Fruit fly (Drosophila melanogaster) whole organism, prepupa: ENCODE results near the gene Tsp97E.
A peak's percentile ranks its signal among the peaks of the same experiment; 100 is the strongest.

ENCODE experiments used
- CG31627 ChIP-seq: fragments of 200-800 bp; sonication (Bioruptor generic); optimal IDR thresholded peaks from 3 replicates; lab custom pipeline; 2016; ENCODE audit warnings: missing biosample characterization, missing genetic modification characterization
- CG32006 ChIP-seq: fragments of 200-800 bp; sonication (Bioruptor generic); optimal IDR thresholded peaks from 3 replicates; lab custom pipeline; 2017; ENCODE audit warnings: missing biosample characterization, mild to moderate bottlenecking, missing genetic modification characterization
- CG3919 ChIP-seq: fragments of 200-800 bp; sonication (Bioruptor generic); optimal IDR thresholded peaks from 3 replicates; lab custom pipeline; 2016; ENCODE audit warnings: missing biosample characterization, missing genetic modification characterization
- CG9139 ChIP-seq: fragments of 200-800 bp; sonication (Bioruptor generic); optimal IDR thresholded peaks from 3 replicates; lab custom pipeline; 2017; ENCODE audit warnings: missing biosample characterization, mild to moderate bottlenecking, missing genetic modification characterization
- Eip75B ChIP-seq: fragments of 200-800 bp; sonication (Bioruptor generic); optimal IDR thresholded peaks from 3 replicates; lab custom pipeline; 2016; ENCODE audit warnings: missing biosample characterization, missing genetic modification characterization
- Hr4 ChIP-seq: fragments of 200-800 bp; sonication (Bioruptor generic); optimal IDR thresholded peaks from 3 replicates; lab custom pipeline; 2016; ENCODE audit warnings: missing biosample characterization, missing genetic modification characterization
- fd59A ChIP-seq: fragments of 200-800 bp; sonication (Bioruptor generic); optimal IDR thresholded peaks from 2 replicates; lab custom pipeline; 2017; ENCODE audit warnings: missing biosample characterization, mild to moderate bottlenecking, missing genetic modification characterization, missing genetic modification reagents
- fkh ChIP-seq: fragments of 200-800 bp; sonication (Bioruptor generic); optimal IDR thresholded peaks from 3 replicates; lab custom pipeline; 2017; ENCODE audit warnings: missing biosample characterization, mild to moderate bottlenecking, missing genetic modification characterization, moderate library complexity
- pdm3 ChIP-seq: fragments of 200-800 bp; sonication (Bioruptor generic); optimal IDR thresholded peaks from 3 replicates; lab custom pipeline; 2016; ENCODE audit warnings: missing biosample characterization, missing genetic modification characterization
- vri ChIP-seq: fragments of 200-800 bp; sonication (Bioruptor generic); optimal IDR thresholded peaks from 3 replicates; lab custom pipeline; 2016; ENCODE audit warnings: missing biosample characterization, mild to moderate bottlenecking, missing genetic modification characterization

DNA sequence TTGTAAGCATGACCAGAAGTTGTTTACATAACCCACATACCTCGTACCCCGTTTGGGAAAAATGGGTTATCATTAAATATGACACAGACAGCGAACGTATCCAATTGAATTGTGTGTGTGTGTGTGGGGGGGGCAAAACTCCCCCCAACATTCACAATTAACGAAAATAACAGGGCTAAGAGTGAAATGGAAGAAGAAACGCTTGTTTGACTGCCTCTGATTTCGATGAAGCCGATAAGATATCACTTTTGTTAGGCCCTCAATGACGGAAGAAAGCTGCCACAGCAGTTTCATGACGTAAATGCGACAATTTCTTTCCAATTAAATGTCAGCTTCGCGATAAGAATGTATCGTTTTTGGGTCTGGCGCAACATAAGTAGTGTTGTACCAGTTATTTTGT lies 30.7 kb downstream of the Tsp97E start:
- TF ChIP-seq Hr4 (GFP tag; lab: Kevin White, UChicago) = no peak
- TF ChIP-seq CG32006 (GFP tag; lab: Kevin White, UChicago) = no peak
- TF ChIP-seq vri (GFP tag; lab: Kevin White, UChicago) = no peak
- TF ChIP-seq CG9139 = no peak
- TF ChIP-seq fd59A (GFP tag; lab: Kevin White, UChicago) = no peak
- peak; percentile 46 for TF ChIP-seq fkh (GFP tag; lab: Kevin White, UChicago)
- TF ChIP-seq CG3919 (GFP tag; lab: Kevin White, UChicago) = no peak
- TF ChIP-seq pdm3 (GFP tag; lab: Kevin White, UChicago) = no peak
- TF ChIP-seq Eip75B = no peak
- TF ChIP-seq CG31627 (GFP tag; lab: Kevin White, UChicago) = no peak
